Fruit fly (Drosophila melanogaster) whole organism, embryonic: ENCODE data around the gene Or74a.

Experiments used
- Asciz ChIP-seq: fragments of 200-800 bp; sonication (Bioruptor generic); optimal IDR thresholded peaks from 2 replicates; lab custom pipeline; 2017; ENCODE audit warnings: missing biosample characterization, mild to moderate bottlenecking, missing genetic modification characterization, missing genetic modification reagents
- CG11560 ChIP-seq: fragments of 200-800 bp; sonication (Bioruptor generic); IDR thresholded peaks from 3 replicates; pipeline ENCODE4 v1.3.6; 2022; ENCODE audit warnings: missing biosample characterization, missing genetic modification characterization
- CG12104 ChIP-seq: fragments of 200-800 bp; sonication (Bioruptor generic); optimal IDR thresholded peaks from 3 replicates; lab custom pipeline; 2016; ENCODE audit warnings: missing biosample characterization, missing genetic modification characterization
- CG12219 ChIP-seq: fragments of 200-800 bp; sonication (Bioruptor generic); optimal IDR thresholded peaks from 3 replicates; lab custom pipeline; 2018; ENCODE audit warnings: missing biosample characterization, mild to moderate bottlenecking, missing genetic modification characterization
- CG1233 ChIP-seq: fragments of 200-800 bp; sonication (Bioruptor generic); optimal IDR thresholded peaks from 4 replicates; lab custom pipeline; 2018; ENCODE audit warnings: missing biosample characterization, mild to moderate bottlenecking, missing genetic modification characterization
- CG12659 ChIP-seq: fragments of 200-800 bp; sonication (Bioruptor generic); optimal IDR thresholded peaks from 3 replicates; lab custom pipeline; 2017; ENCODE audit warnings: mild to moderate bottlenecking, missing biosample characterization, missing genetic modification reagents, missing genetic modification characterization
- CG12744 ChIP-seq: fragments of 200-800 bp; sonication (Bioruptor generic); optimal IDR thresholded peaks from 2 replicates; lab custom pipeline; 2016; ENCODE audit warnings: missing biosample characterization, missing genetic modification characterization
- CG14014 ChIP-seq: fragments of 200-800 bp; sonication (Bioruptor generic); IDR thresholded peaks from 2 replicates; pipeline ENCODE4 v1.3.6; 2022; ENCODE audit warnings: missing biosample characterization, missing genetic modification characterization
- CG14050 ChIP-seq: fragments of 200-800 bp; sonication (Bioruptor generic); IDR thresholded peaks from 3 replicates; pipeline ENCODE4 v1.3.6; 2022; ENCODE audit warnings: missing biosample characterization, missing genetic modification characterization
- CG15479 ChIP-seq: fragments of 200-800 bp; sonication (Bioruptor generic); optimal IDR thresholded peaks from 3 replicates; lab custom pipeline; 2019; ENCODE audit warnings: missing biosample characterization, mild to moderate bottlenecking, missing genetic modification characterization, moderate library complexity
- CG15514 ChIP-seq: fragments of 200-800 bp; sonication (Bioruptor generic); optimal IDR thresholded peaks from 3 replicates; lab custom pipeline; 2017; ENCODE audit warnings: missing biosample characterization, missing genetic modification characterization, mild to moderate bottlenecking, moderate library complexity, missing genetic modification reagents
- CG17612 ChIP-seq: fragments of 200-800 bp; sonication (Bioruptor generic); IDR thresholded peaks from 2 replicates; pipeline ENCODE4 v1.3.6; 2022; ENCODE audit warnings: missing biosample characterization, missing genetic modification characterization
- CG7987 ChIP-seq: fragments of 200-800 bp; sonication (Bioruptor generic); optimal IDR thresholded peaks from 2 replicates; lab custom pipeline; 2018; ENCODE audit warnings: missing biosample characterization, mild to moderate bottlenecking, missing genetic modification characterization, moderate library complexity
- CG9797 ChIP-seq: fragments of 200-800 bp; sonication (Bioruptor generic); optimal IDR thresholded peaks from 3 replicates; lab custom pipeline; 2018; ENCODE audit warnings: missing biosample characterization, mild to moderate bottlenecking, missing genetic modification characterization
- Fer1 ChIP-seq: fragments of 200-800 bp; sonication (Bioruptor generic); optimal IDR thresholded peaks from 2 replicates; lab custom pipeline; 2017; ENCODE audit warnings: missing biosample characterization, mild to moderate bottlenecking, missing genetic modification characterization
- H15 ChIP-seq: fragments of 200-800 bp; sonication (Bioruptor generic); IDR thresholded peaks from 3 replicates; pipeline ENCODE4 v1.3.6; 2022; ENCODE audit warnings: missing biosample characterization, missing genetic modification characterization
- HLHmδ ChIP-seq: fragments of 200-800 bp; sonication (Bioruptor generic); optimal IDR thresholded peaks from 2 replicates; lab custom pipeline; 2018; ENCODE audit warnings: missing biosample characterization, mild to moderate bottlenecking, missing genetic modification characterization, moderate library complexity
- Hsf ChIP-seq: fragments of 200-800 bp; sonication (Bioruptor generic); optimal IDR thresholded peaks from 3 replicates; lab custom pipeline; 2016; ENCODE audit warnings: missing biosample characterization, missing genetic modification characterization
- Kr ChIP-seq: fragments of 200-800 bp; sonication (Bioruptor generic); optimal IDR thresholded peaks from 2 replicates; lab custom pipeline; 2017; ENCODE audit warnings: missing biosample characterization, mild to moderate bottlenecking, missing genetic modification characterization
- MESR4 ChIP-seq: fragments of 200-800 bp; sonication (Bioruptor generic); optimal IDR thresholded peaks from 2 replicates; lab custom pipeline; 2018; ENCODE audit warnings: missing biosample characterization, mild to moderate bottlenecking, missing genetic modification characterization, moderate library complexity
- Max ChIP-seq: fragments of 200-800 bp; sonication (Bioruptor generic); optimal IDR thresholded peaks from 2 replicates; lab custom pipeline; 2016; ENCODE audit warnings: missing biosample characterization, mild to moderate bottlenecking, missing genetic modification characterization
- NK7.1 ChIP-seq: fragments of 200-800 bp; sonication (Bioruptor generic); optimal IDR thresholded peaks from 3 replicates; lab custom pipeline; 2016; ENCODE audit warnings: missing biosample characterization, missing genetic modification characterization
- Scr ChIP-seq: fragments of 200-800 bp; sonication (Bioruptor generic); IDR thresholded peaks from 2 replicates; pipeline ENCODE4 v1.3.6; 2022; ENCODE audit warnings: missing biosample characterization, missing genetic modification characterization; ENCODE audit not compliant: partially characterized antibody
- Six4 ChIP-seq: fragments of 200-800 bp; sonication (Bioruptor generic); optimal IDR thresholded peaks from 2 replicates; lab custom pipeline; 2016; ENCODE audit warnings: missing biosample characterization, missing genetic modification characterization
- Taf1 ChIP-seq: fragments of 200-800 bp; sonication (Bioruptor generic); IDR thresholded peaks from 2 replicates; pipeline ENCODE4 v1.3.6; 2022; ENCODE audit warnings: missing biosample characterization, missing genetic modification characterization
- ato ChIP-seq: fragments of 200-800 bp; sonication (Bioruptor generic); IDR thresholded peaks from 2 replicates; pipeline ENCODE4 v1.3.6; 2022; ENCODE audit warnings: missing biosample characterization, missing genetic modification characterization; ENCODE audit not compliant: partially characterized antibody
- caup ChIP-seq: fragments of 200-800 bp; sonication (Bioruptor generic); optimal IDR thresholded peaks from 3 replicates; lab custom pipeline; 2017; ENCODE audit warnings: missing biosample characterization, mild to moderate bottlenecking, missing genetic modification characterization, moderate library complexity; ENCODE audit not compliant: severe bottlenecking
- chm ChIP-seq: fragments of 200-800 bp; sonication (Bioruptor generic); IDR thresholded peaks from 2 replicates; pipeline ENCODE4 v1.3.6; 2022; ENCODE audit warnings: missing biosample characterization, missing genetic modification characterization
- chn ChIP-seq: fragments of 200-800 bp; sonication (Bioruptor generic); optimal IDR thresholded peaks from 2 replicates; lab custom pipeline; 2016; ENCODE audit warnings: missing biosample characterization, missing genetic modification characterization
- ci ChIP-seq: fragments of 200-800 bp; sonication (Bioruptor generic); IDR thresholded peaks from 3 replicates; pipeline ENCODE4 v1.3.6; 2022; ENCODE audit warnings: missing biosample characterization, missing genetic modification characterization
- dm ChIP-seq: fragments of 200-800 bp; sonication (Bioruptor generic); optimal IDR thresholded peaks from 3 replicates; lab custom pipeline; 2016; ENCODE audit warnings: missing biosample characterization, missing genetic modification characterization
- dmrt99B ChIP-seq: fragments of 200-800 bp; sonication (Bioruptor generic); optimal IDR thresholded peaks from 2 replicates; lab custom pipeline; 2018; ENCODE audit warnings: missing biosample characterization, mild to moderate bottlenecking, missing genetic modification characterization, moderate library complexity
- en ChIP-seq: fragments of 200-800 bp; sonication (Bioruptor generic); optimal IDR thresholded peaks from 2 replicates; lab custom pipeline; 2016; ENCODE audit warnings: missing biosample characterization, missing genetic modification characterization
- exex ChIP-seq: fragments of 200-800 bp; sonication (Bioruptor generic); optimal IDR thresholded peaks from 4 replicates; lab custom pipeline; 2018; ENCODE audit warnings: missing biosample characterization, mild to moderate bottlenecking, missing genetic modification characterization, moderate library complexity
- grn ChIP-seq: fragments of 200-800 bp; sonication (Bioruptor generic); optimal IDR thresholded peaks from 3 replicates; lab custom pipeline; 2017; ENCODE audit warnings: missing biosample characterization, missing genetic modification characterization
- hkb ChIP-seq, 2 experiments: fragments of 200-800 bp in 1 of 2; fragments of >200 bp in 1 of 2; sonication (Bioruptor generic) in 1 of 2; IDR thresholded peaks in 1 of 2; optimal IDR thresholded peaks in 1 of 2; 2 replicates each; pipeline versions ENCODE4 v1.3.6 to Lab custom; 2017 to 2022; ENCODE audit warnings: missing biosample characterization in 1 of 2, missing genetic modification characterization in 1 of 2
- lmd ChIP-seq: fragments of 200-800 bp; sonication (Bioruptor generic); IDR thresholded peaks from 2 replicates; pipeline ENCODE4 v1.3.6; 2022; ENCODE audit warnings: missing biosample characterization, missing genetic modification characterization
- lola ChIP-seq, 3 experiments: fragments of >200 bp in 2 of 3; fragments of 200-800 bp in 1 of 3; sonication (Bioruptor generic) in 1 of 3; optimal IDR thresholded peaks; 2 replicates each; lab custom pipeline; 2017 to 2019; ENCODE audit warnings: missing biosample characterization in 3 of 3, missing genetic modification characterization in 3 of 3, mild to moderate bottlenecking in 1 of 3, moderate library complexity in 1 of 3
- nerfin-2 ChIP-seq: fragments of 200-800 bp; sonication (Bioruptor generic); IDR thresholded peaks from 2 replicates; pipeline ENCODE4 v1.3.6; 2022; ENCODE audit warnings: missing biosample characterization, missing genetic modification characterization; ENCODE audit not compliant: partially characterized antibody
- phol ChIP-seq: fragments of 200-800 bp; sonication (Bioruptor generic); optimal IDR thresholded peaks from 3 replicates; lab custom pipeline; 2018; ENCODE audit warnings: missing biosample characterization, mild to moderate bottlenecking, missing genetic modification characterization, moderate library complexity
- prd ChIP-seq, 3 experiments: fragments of >200 bp in 2 of 3; fragments of 200-800 bp in 1 of 3; sonication (Bioruptor generic) in 1 of 3; optimal IDR thresholded peaks in 2 of 3; IDR thresholded peaks in 1 of 3; 2 replicates in 2 of 3; 3 replicates in 1 of 3; pipeline versions ENCODE4 v1.3.6 to Lab custom; 2017 to 2022; ENCODE audit warnings: missing biosample characterization in 1 of 3, missing genetic modification characterization in 1 of 3
- sens ChIP-seq: fragments of 200-800 bp; sonication (Bioruptor generic); peaks from one replicate; lab custom pipeline; 2016; ENCODE audit warnings: missing biosample characterization, missing genetic modification characterization
- seq ChIP-seq: fragments of 200-800 bp; sonication (Bioruptor generic); IDR thresholded peaks from 2 replicates; pipeline ENCODE4 v1.3.6; 2022; ENCODE audit warnings: missing biosample characterization, missing genetic modification characterization
- shn ChIP-seq: fragments of 200-800 bp; sonication (Bioruptor generic); optimal IDR thresholded peaks from 3 replicates; lab custom pipeline; 2016; ENCODE audit warnings: missing biosample characterization, missing genetic modification characterization
- sr ChIP-seq: fragments of 200-800 bp; sonication (Bioruptor generic); IDR thresholded peaks from 3 replicates; pipeline ENCODE4 v1.3.6; 2022; ENCODE audit warnings: missing biosample characterization, missing genetic modification characterization
- toy ChIP-seq: fragments of 200-800 bp; sonication (Bioruptor generic); IDR thresholded peaks from 2 replicates; pipeline ENCODE4 v1.3.6; 2022; ENCODE audit warnings: missing biosample characterization, missing genetic modification characterization
- unc-4 ChIP-seq: fragments of 200-800 bp; sonication (Bioruptor generic); IDR thresholded peaks from 2 replicates; pipeline ENCODE4 v1.3.6; 2022; ENCODE audit warnings: missing biosample characterization, missing genetic modification characterization; ENCODE audit not compliant: partially characterized antibody
- usp ChIP-seq: fragments of >200 bp; optimal IDR thresholded peaks from 2 replicates; lab custom pipeline; 2017; ENCODE audit warnings: missing biosample characterization, missing genetic modification characterization
- wdn ChIP-seq: fragments of 200-800 bp; sonication (Bioruptor generic); IDR thresholded peaks from 2 replicates; pipeline ENCODE4 v1.3.6; 2022; ENCODE audit warnings: missing biosample characterization, missing genetic modification characterization
- wor ChIP-seq: fragments of 200-800 bp; sonication (Bioruptor generic); IDR thresholded peaks from 2 replicates; pipeline ENCODE4 v1.3.6; 2022; ENCODE audit warnings: missing biosample characterization, missing genetic modification characterization

The Or74a gene

DNA sequence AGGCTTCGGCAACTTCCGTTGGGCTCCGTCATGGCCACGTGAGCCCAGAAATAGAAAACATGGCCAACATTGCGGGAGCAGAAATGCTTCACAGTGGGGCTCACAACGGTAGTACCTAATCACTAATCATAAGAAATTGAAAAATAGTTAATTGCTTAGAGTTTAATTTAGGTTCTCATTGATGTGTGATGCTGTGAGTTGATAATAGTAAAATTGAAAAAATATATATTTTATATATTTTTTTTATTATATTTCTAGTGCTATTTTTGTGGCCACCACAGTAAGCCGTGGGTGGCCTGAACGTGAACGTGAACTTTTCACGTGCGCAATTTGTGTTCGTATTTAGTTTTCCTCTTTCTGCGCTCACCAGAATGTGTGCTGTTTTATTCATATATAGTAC lies 18.5 kb downstream of the Or74a start (continued):
- TF ChIP-seq wor (no peak), grn (GFP tag; lab: Kevin White, UChicago) (no peak), CG1233 (no peak), chm (GFP tag; lab: Robert Waterston, UW) (no peak), phol (tag; lab: Kevin White, UChicago) (peak; percentile 47), sens (GFP tag; lab: Kevin White, UChicago) (no peak), CG17612 (GFP tag; lab: Robert Waterston, UW) (no peak), CG7987 (GFP tag; lab: Kevin White, UChicago) (no peak), sr (GFP tag; lab: Robert Waterston, UW) (no peak), Max (GFP tag; lab: Kevin White, UChicago) (no peak), Asciz (GFP tag; lab: Kevin White, UChicago) (peak; percentile 53), MESR4 (GFP tag; lab: Kevin White, UChicago) (no peak), CG11560 (tag; lab: Robert Waterston, UW) (no peak), CG9797 (GFP tag; lab: Kevin White, UChicago) (no peak), Kr (GFP tag; lab: Kevin White, UChicago) (no peak), caup (GFP tag; lab: Kevin White, UChicago) (peak; percentile 57), seq (GFP tag; lab: Robert Waterston, UW) (0 out of 2 replicates have a peak, but pooled peaks have one; percentile 22), CG15479 (no peak), CG15514 (GFP tag; lab: Kevin White, UChicago) (peak; percentile 33), CG12659 (GFP tag; lab: Kevin White, UChicago) (peak; percentile 19), lola (GFP tag; optimal IDR thresholded peaks at IDR 0.05; lab: Kevin White, UChicago) (no peak), CG12104 (GFP tag; lab: Kevin White, UChicago) (no peak), Scr (GFP tag; lab: Robert Waterston, UW) (no peak), chn (GFP tag; lab: Kevin White, UChicago) (no peak), CG14014 (GFP tag; lab: Robert Waterston, UW) (peak; percentile 20; the same call in 1 of the 2 replicates), dm (no peak), prd (optimal IDR thresholded peaks at IDR 0.05; lab: Kevin White, UChicago) (no peak), prd (GFP tag; IDR thresholded peaks at IDR 0.05; lab: Robert Waterston, UW) (peak; percentile 67), Six4 (GFP tag; lab: Kevin White, UChicago) (no peak), en (GFP tag; lab: Kevin White, UChicago) (no peak), wdn (0 out of 2 replicates have a peak, but pooled peaks have one; percentile 14), usp (no peak), nerfin-2 (GFP tag; lab: Robert Waterston, UW) (no peak), exex (no peak), hkb (optimal IDR thresholded peaks at IDR 0.05; lab: Kevin White, UChicago) (no peak), hkb (GFP tag; IDR thresholded peaks at IDR 0.05; lab: Robert Waterston, UW) (peak; percentile 77), Taf1 (GFP tag; lab: Robert Waterston, UW) (no peak), Fer1 (GFP tag; lab: Kevin White, UChicago) (peak; percentile 82), dmrt99B (tag; lab: Kevin White, UChicago) (peak; percentile 53), CG12219 (no peak), shn (GFP tag; lab: Kevin White, UChicago) (no peak), ato (GFP tag; lab: Robert Waterston, UW) (no peak), toy (no peak), NK7.1 (GFP tag; lab: Kevin White, UChicago) (no peak), HLHmδ (GFP tag; lab: Kevin White, UChicago) (no peak), ci (GFP tag; lab: Robert Waterston, UW) (0 out of 3 replicates have a peak, but pooled peaks have one; percentile 54), CG12744 (GFP tag; lab: Kevin White, UChicago) (no peak), unc-4 (GFP tag; lab: Robert Waterston, UW) (no peak), CG14050 (GFP tag; lab: Robert Waterston, UW) (no peak), lmd (GFP tag; lab: Robert Waterston, UW) (peak; percentile 53), H15 (GFP tag; lab: Robert Waterston, UW) (no peak), Hsf (GFP tag; lab: Kevin White, UChicago) (no peak)
